Worm (Caenorhabditis elegans) whole organism, L2 larva: Measurements from ENCODE around the gene H08J19.1.

Source experiments
- C34F6.9 ChIP-seq: fragments of 150-350 bp; optimal IDR thresholded peaks from 2 replicates; lab custom pipeline; 2014; ENCODE audit warnings: missing biosample characterization, missing genetic modification characterization
- F13H6.1 ChIP-seq: sonication (generic microtip); optimal IDR thresholded peaks from 2 replicates; lab custom pipeline; 2016; ENCODE audit warnings: missing genetic modification characterization, missing compliant biosample characterization
- R02D3.7 ChIP-seq: fragments of 150-350 bp; optimal IDR thresholded peaks from 2 replicates; lab custom pipeline; 2014; ENCODE audit warnings: missing biosample characterization, missing genetic modification characterization
- alr-1 ChIP-seq: fragments of 150-350 bp; optimal IDR thresholded peaks from 2 replicates; lab custom pipeline; 2014; ENCODE audit warnings: missing biosample characterization, missing genetic modification characterization
- ama-1 ChIP-seq: fragments of 150-350 bp; optimal IDR thresholded peaks from 2 replicates; lab custom pipeline; 2018; ENCODE audit warnings: inconsistent platforms
- blmp-1 ChIP-seq: sonication (generic microtip); optimal IDR thresholded peaks from 2 replicates; lab custom pipeline; 2017; ENCODE audit warnings: missing genetic modification characterization, mild to moderate bottlenecking, missing compliant biosample characterization, antibody characterized with exemption, moderate library complexity; ENCODE audit not compliant: insufficient read depth
- ceh-16 ChIP-seq: fragments of 150-350 bp; optimal IDR thresholded peaks from 2 replicates; lab custom pipeline; 2014; ENCODE audit warnings: missing biosample characterization, missing genetic modification characterization
- ceh-82 ChIP-seq: fragments of 150-350 bp; optimal IDR thresholded peaks from 2 replicates; lab custom pipeline; 2014; ENCODE audit warnings: missing biosample characterization, missing genetic modification characterization
- dmd-4 ChIP-seq: sonication (generic microtip); optimal IDR thresholded peaks from 2 replicates; lab custom pipeline; 2017; ENCODE audit warnings: missing biosample characterization, missing genetic modification characterization
- egl-27 ChIP-seq: sonication (generic microtip); optimal IDR thresholded peaks from 3 replicates; lab custom pipeline; 2017; ENCODE audit warnings: missing biosample characterization, missing genetic modification reagents, missing genetic modification characterization
- elt-1 ChIP-seq: fragments of 150-350 bp; optimal IDR thresholded peaks from 2 replicates; lab custom pipeline; 2014; ENCODE audit warnings: missing biosample characterization, missing genetic modification characterization
- fos-1 ChIP-seq: fragments of 150-350 bp; optimal IDR thresholded peaks from 2 replicates; lab custom pipeline; 2014; ENCODE audit warnings: missing biosample characterization, missing genetic modification characterization
- lin-13 ChIP-seq: fragments of 150-350 bp; optimal IDR thresholded peaks from 2 replicates; lab custom pipeline; 2014; ENCODE audit warnings: missing biosample characterization, missing genetic modification reagents, missing genetic modification characterization
- lin-39 ChIP-seq: fragments of 150-350 bp; optimal IDR thresholded peaks from 2 replicates; lab custom pipeline; 2014; ENCODE audit warnings: missing biosample characterization, missing genetic modification reagents, missing genetic modification characterization
- lsy-2 ChIP-seq, 2 experiments: fragments of 150-350 bp in 1 of 2; sonication (generic microtip) in 1 of 2; optimal IDR thresholded peaks; 2 replicates each; lab custom pipeline; 2014 to 2017; ENCODE audit warnings: missing biosample characterization in 2 of 2, missing genetic modification characterization in 2 of 2
- mbf-1 ChIP-seq: sonication (generic microtip); optimal IDR thresholded peaks from 2 replicates; lab custom pipeline; 2017; ENCODE audit warnings: missing biosample characterization, missing genetic modification characterization
- mdl-1 ChIP-seq, 2 experiments: fragments of 150-350 bp in 1 of 2; sonication (generic microtip) in 1 of 2; optimal IDR thresholded peaks; 2 replicates each; lab custom pipeline; 2017; ENCODE audit warnings: missing biosample characterization in 2 of 2, missing genetic modification characterization in 2 of 2
- nhr-10 ChIP-seq: sonication (generic microtip); optimal IDR thresholded peaks from 2 replicates; lab custom pipeline; 2017; ENCODE audit warnings: missing biosample characterization, missing genetic modification characterization
- nhr-11 ChIP-seq: fragments of 150-350 bp; optimal IDR thresholded peaks from 2 replicates; lab custom pipeline; 2014; ENCODE audit warnings: missing biosample characterization, missing genetic modification characterization
- nhr-12 ChIP-seq: fragments of 150-350 bp; optimal IDR thresholded peaks from 2 replicates; lab custom pipeline; 2014; ENCODE audit warnings: missing biosample characterization, missing genetic modification characterization
- nhr-129 ChIP-seq: fragments of 150-350 bp; optimal IDR thresholded peaks from 2 replicates; lab custom pipeline; 2014; ENCODE audit warnings: missing biosample characterization, missing genetic modification characterization
- nhr-21 ChIP-seq: fragments of 150-350 bp; optimal IDR thresholded peaks from 2 replicates; lab custom pipeline; 2014; ENCODE audit warnings: missing biosample characterization, missing genetic modification characterization
- nhr-23 ChIP-seq: fragments of 150-350 bp; optimal IDR thresholded peaks from 2 replicates; lab custom pipeline; 2014; ENCODE audit warnings: missing biosample characterization, missing genetic modification reagents, missing genetic modification characterization
- nhr-237 ChIP-seq: fragments of 150-350 bp; optimal IDR thresholded peaks from 2 replicates; lab custom pipeline; 2014; ENCODE audit warnings: missing biosample characterization, missing genetic modification characterization
- nhr-6 ChIP-seq: fragments of 150-350 bp; optimal IDR thresholded peaks from 2 replicates; lab custom pipeline; 2014; ENCODE audit warnings: missing biosample characterization, missing genetic modification characterization
- nhr-77 ChIP-seq: fragments of 150-350 bp; optimal IDR thresholded peaks from 2 replicates; lab custom pipeline; 2014; ENCODE audit warnings: missing biosample characterization, missing genetic modification characterization
- peb-1 ChIP-seq: fragments of 150-350 bp; optimal IDR thresholded peaks from 2 replicates; lab custom pipeline; 2014; ENCODE audit warnings: missing biosample characterization, missing genetic modification characterization
- sem-4 ChIP-seq: fragments of 150-350 bp; optimal IDR thresholded peaks from 2 replicates; lab custom pipeline; 2014; ENCODE audit warnings: missing biosample characterization, missing genetic modification reagents, missing genetic modification characterization
- skn-1 ChIP-seq: sonication (generic microtip); optimal IDR thresholded peaks from 2 replicates; lab custom pipeline; 2017; ENCODE audit warnings: missing biosample characterization, missing genetic modification characterization
- sma-3 ChIP-seq: sonication (generic microtip); optimal IDR thresholded peaks from 2 replicates; lab custom pipeline; 2016; ENCODE audit warnings: missing genetic modification reagents, missing genetic modification characterization, missing compliant biosample characterization
- sma-9 ChIP-seq, 2 experiments: fragments of 150-350 bp in 1 of 2; sonication (generic microtip) in 1 of 2; optimal IDR thresholded peaks; 2 replicates each; lab custom pipeline; 2014 to 2016; ENCODE audit warnings: missing genetic modification characterization in 2 of 2, mild to moderate bottlenecking in 1 of 2, missing biosample characterization in 1 of 2, missing compliant biosample characterization in 1 of 2, missing genetic modification reagents in 1 of 2, moderate library complexity in 1 of 2
- unc-55 ChIP-seq: fragments of 150-350 bp; sonication (generic microtip); optimal IDR thresholded peaks from 3 replicates; lab custom pipeline; 2014; ENCODE audit warnings: missing biosample characterization, missing genetic modification reagents, missing genetic modification characterization
- unc-62 ChIP-seq: fragments of 150-350 bp; optimal IDR thresholded peaks from 2 replicates; lab custom pipeline; 2014; ENCODE audit warnings: missing biosample characterization, missing genetic modification reagents, missing genetic modification characterization
- zag-1 ChIP-seq: fragments of 150-350 bp; optimal IDR thresholded peaks from 2 replicates; lab custom pipeline; 2014; ENCODE audit warnings: missing biosample characterization, missing genetic modification characterization
- ztf-11 ChIP-seq: sonication (generic microtip); optimal IDR thresholded peaks from 2 replicates; lab custom pipeline; 2017; ENCODE audit warnings: missing biosample characterization, missing genetic modification characterization

H08J19.1 gene

ce11 chrX:15633964-15634363 lies 8.8 kb upstream of the H08J19.1 start:
- TF ChIP-seq ama-1 (lab: Kevin White, UChicago) = no peak
- no peak for TF ChIP-seq dmd-4 (tag; lab: Kevin White, UChicago)
- peak; percentile 70 for TF ChIP-seq zag-1 (tag; lab: Kevin White, UChicago)
- peak in 1 of 2 experiments; percentile 2 for TF ChIP-seq mdl-1 (tag; optimal IDR thresholded peaks at IDR 0.05; lab: Kevin White, UChicago)
- TF ChIP-seq F13H6.1 (tag; lab: Kevin White, UChicago) = peak; percentile 37
- no peak for TF ChIP-seq ceh-16
- TF ChIP-seq egl-27 (tag; lab: Kevin White, UChicago) = no peak
- TF ChIP-seq sma-9 (GFP tag; optimal IDR thresholded peaks at IDR 0.05; lab: Kevin White, UChicago) = peak; percentile 22
- no peak for TF ChIP-seq sma-9 (tag; optimal IDR thresholded peaks at IDR 0.05; lab: Kevin White, UChicago)
- TF ChIP-seq unc-55 (GFP tag; lab: Kevin White, UChicago) = peak; percentile 53
- TF ChIP-seq lsy-2 (tag; optimal IDR thresholded peaks at IDR 0.05; lab: Kevin White, UChicago) = peak in 1 of 2 experiments; percentile 31
- peak; percentile 21 for TF ChIP-seq nhr-129
- no peak for TF ChIP-seq elt-1
- TF ChIP-seq C34F6.9 = peak; percentile 47
- TF ChIP-seq nhr-6 (tag; lab: Kevin White, UChicago) = no peak

ce11 chrX:15640603-15641002 lies 2.1 kb upstream of the H08J19.1 start, which contains the start of gene K09E9.7:
TSS of gene K09E9.7 (plus strand) at chrX:15640903.
- TF ChIP-seq nhr-11 (tag; lab: Kevin White, UChicago) (no peak), alr-1 (no peak), nhr-6 (tag; lab: Kevin White, UChicago) (no peak), blmp-1 (tag; lab: Kevin White, UChicago) (no peak), egl-27 (tag; lab: Kevin White, UChicago) (no peak), ceh-82 (tag; lab: Kevin White, UChicago) (no peak), F13H6.1 (tag; lab: Kevin White, UChicago) (no peak), mbf-1 (no peak), nhr-129 (no peak), nhr-237 (no peak)

- TF ChIP-seq unc-62 (no peak), peb-1 (tag; lab: Kevin White, UChicago) (no peak), nhr-23 (tag; lab: Kevin White, UChicago) (no peak), nhr-237 (no peak)
- TF ChIP-seq, all 48 proteins: peak for 0
Observed at ce11 chrX:15641380-15641779, 1.4 kb upstream of the H08J19.1 start.

- no peak for TF ChIP-seq nhr-77 (tag; lab: Kevin White, UChicago)
- TF ChIP-seq lin-13 (GFP tag; lab: Kevin White, UChicago) = no peak
- no peak for TF ChIP-seq nhr-11 (tag; lab: Kevin White, UChicago)
- TF ChIP-seq fos-1 = no peak
- TF ChIP-seq nhr-21 (tag; lab: Kevin White, UChicago) = no peak
- no peak for TF ChIP-seq ceh-16
- no peak for TF ChIP-seq skn-1 (tag; lab: Kevin White, UChicago)
- TF ChIP-seq nhr-129 = no peak
- TF ChIP-seq nhr-10 (tag; lab: Kevin White, UChicago) = no peak
- TF ChIP-seq F13H6.1 (tag; lab: Kevin White, UChicago) = no peak
- TF ChIP-seq lsy-2 (tag; optimal IDR thresholded peaks at IDR 0.05; lab: Kevin White, UChicago) = peak in 1 of 2 experiments; percentile 11
- peak; percentile 45 for TF ChIP-seq unc-55 (GFP tag; lab: Kevin White, UChicago)
- peak; percentile 35 for TF ChIP-seq C34F6.9
- TF ChIP-seq sma-9 (GFP tag; optimal IDR thresholded peaks at IDR 0.05; lab: Kevin White, UChicago) = peak; percentile 1
- no peak for TF ChIP-seq sma-9 (tag; optimal IDR thresholded peaks at IDR 0.05; lab: Kevin White, UChicago)
- TF ChIP-seq peb-1 (tag; lab: Kevin White, UChicago) = no peak
- no peak for TF ChIP-seq lin-39
- no peak for TF ChIP-seq ztf-11 (tag; lab: Kevin White, UChicago)
- no peak for TF ChIP-seq zag-1 (tag; lab: Kevin White, UChicago)
- no peak for TF ChIP-seq sma-3 (GFP tag; lab: Kevin White, UChicago)
- TF ChIP-seq egl-27 (tag; lab: Kevin White, UChicago) = no peak
- no peak for TF ChIP-seq R02D3.7 (tag; lab: Kevin White, UChicago)
- TF ChIP-seq nhr-12 (tag; lab: Kevin White, UChicago) = no peak
- no peak for TF ChIP-seq sem-4
- no peak for TF ChIP-seq dmd-4 (tag; lab: Kevin White, UChicago)
Observed at ce11 chrX:15647276-15647675, 4.5 kb downstream of the H08J19.1 start, which contains the start of gene F59D12.5. TSS of gene F59D12.5 (minus strand) at chrX:15647369.
